Fruit fly (Drosophila melanogaster) whole organism, wandering third instar larva: ENCODE measurements around the gene wapl.

Experiments used
- Abd-B ChIP-seq: fragments of >200 bp; optimal IDR thresholded peaks from 2 replicates; lab custom pipeline; 2017; ENCODE audit warnings: missing biosample characterization, missing genetic modification characterization
- CG32264 ChIP-seq: fragments of 200-800 bp; sonication (Bioruptor generic); optimal IDR thresholded peaks from 2 replicates; lab custom pipeline; 2016; ENCODE audit warnings: missing biosample characterization, missing genetic modification characterization
- CG9705 ChIP-seq: fragments of 200-800 bp; sonication (Bioruptor generic); optimal IDR thresholded peaks from 2 replicates; lab custom pipeline; 2018; ENCODE audit warnings: missing biosample characterization, mild to moderate bottlenecking, missing genetic modification characterization
- CrebA ChIP-seq: fragments of 200-800 bp; sonication (Bioruptor generic); optimal IDR thresholded peaks from 2 replicates; lab custom pipeline; 2016; ENCODE audit warnings: missing biosample characterization, mild to moderate bottlenecking, missing genetic modification characterization, borderline replicate concordance
- Dfd ChIP-seq: fragments of >200 bp; optimal IDR thresholded peaks from 2 replicates; lab custom pipeline; 2017; ENCODE audit warnings: missing biosample characterization, missing genetic modification characterization
- Dif ChIP-seq: fragments of 200-275, 200-300 bp; sonication (Bioruptor generic); optimal IDR thresholded peaks from 2 replicates; lab custom pipeline; 2018; ENCODE audit warnings: missing biosample characterization, missing genetic modification characterization; ENCODE audit not compliant: partially characterized antibody
- GATAd ChIP-seq: sonication (Bioruptor generic); optimal IDR thresholded peaks from 2 replicates; lab custom pipeline; 2016; ENCODE audit warnings: missing biosample characterization, missing genetic modification characterization
- HLH106 ChIP-seq: fragments of 200-800 bp; optimal IDR thresholded peaks from 3 replicates; lab custom pipeline; 2019; ENCODE audit warnings: missing biosample characterization, mild to moderate bottlenecking, missing genetic modification characterization, moderate library complexity
- Hnf4 ChIP-seq: fragments of 200-800 bp; sonication (Bioruptor generic); optimal IDR thresholded peaks from 2 replicates; lab custom pipeline; 2016; ENCODE audit warnings: missing biosample characterization, mild to moderate bottlenecking, missing genetic modification characterization
- Hr78 ChIP-seq: fragments of >200 bp; optimal IDR thresholded peaks from 2 replicates; lab custom pipeline; 2017; ENCODE audit warnings: missing biosample characterization, missing genetic modification characterization
- Hr83 ChIP-seq: fragments of 200-300 bp; sonication (Bioruptor generic); optimal IDR thresholded peaks from 2 replicates; lab custom pipeline; 2016; ENCODE audit warnings: missing biosample characterization, mild to moderate bottlenecking, missing genetic modification characterization, moderate library complexity; ENCODE audit not compliant: poor library complexity, severe bottlenecking
- Jra ChIP-seq: sonication (Bioruptor generic); optimal IDR thresholded peaks from 2 replicates; lab custom pipeline; 2016; ENCODE audit warnings: missing biosample characterization, missing genetic modification characterization
- Mio ChIP-seq: sonication (Bioruptor generic); optimal IDR thresholded peaks from 2 replicates; lab custom pipeline; 2016; ENCODE audit warnings: missing biosample characterization, missing genetic modification characterization
- Myc ChIP-seq: fragments of >200 bp; optimal IDR thresholded peaks from 2 replicates; lab custom pipeline; 2017
- N ChIP-seq: fragments of >200 bp; optimal IDR thresholded peaks from 2 replicates; lab custom pipeline; 2018; ENCODE audit warnings: missing biosample characterization, missing external identifiers, missing genetic modification characterization
- OdsH ChIP-seq: fragments of 200-800 bp; sonication (Bioruptor generic); optimal IDR thresholded peaks from 2 replicates; lab custom pipeline; 2016; ENCODE audit warnings: missing biosample characterization, mild to moderate bottlenecking, missing genetic modification characterization
- Rel ChIP-seq, 2 experiments: fragments of 200-800 bp; sonication (Bioruptor generic) in 1 of 2; optimal IDR thresholded peaks; 2 replicates in 1 of 2; 3 replicates in 1 of 2; lab custom pipeline; 2016 to 2019; ENCODE audit warnings: mild to moderate bottlenecking in 2 of 2, missing biosample characterization in 2 of 2, missing genetic modification characterization in 2 of 2, moderate library complexity in 1 of 2
- Sp1 ChIP-seq: fragments of 200-800 bp; sonication (Bioruptor generic); optimal IDR thresholded peaks from 3 replicates; lab custom pipeline; 2019; ENCODE audit warnings: missing biosample characterization, mild to moderate bottlenecking, missing genetic modification characterization, moderate library complexity
- Vsx2 ChIP-seq: fragments of 200-300, 225-300 bp; sonication (Bioruptor generic); optimal IDR thresholded peaks from 2 replicates; lab custom pipeline; 2018; ENCODE audit warnings: missing biosample characterization, missing genetic modification characterization; ENCODE audit not compliant: partially characterized antibody
- br ChIP-seq: fragments of 200-800 bp; sonication (Bioruptor generic); optimal IDR thresholded peaks from 2 replicates; lab custom pipeline; 2016; ENCODE audit warnings: missing biosample characterization, missing genetic modification characterization
- brk ChIP-seq: fragments of 200-800 bp; sonication (Bioruptor generic); optimal IDR thresholded peaks from 2 replicates; lab custom pipeline; 2016; ENCODE audit warnings: missing biosample characterization, mild to moderate bottlenecking, missing genetic modification characterization
- dl ChIP-seq, 2 experiments: fragments of 175-275, 200-275 bp in 1 of 2; fragments of 200-275 bp in 1 of 2; sonication (Bioruptor generic); optimal IDR thresholded peaks; lab custom pipeline; 2018; ENCODE audit warnings: mild to moderate bottlenecking in 2 of 2, missing biosample characterization in 2 of 2, missing genetic modification characterization in 2 of 2, moderate library complexity in 2 of 2; ENCODE audit not compliant: partially characterized antibody in 2 of 2, insufficient read depth in 1 of 2
- dmrt93B ChIP-seq: fragments of 200-800 bp; sonication (Bioruptor generic); optimal IDR thresholded peaks from 2 replicates; lab custom pipeline; 2018; ENCODE audit warnings: missing biosample characterization, mild to moderate bottlenecking, missing genetic modification characterization
- dsf ChIP-seq: sonication (Bioruptor generic); optimal IDR thresholded peaks from 2 replicates; lab custom pipeline; 2016; ENCODE audit warnings: missing biosample characterization, missing genetic modification characterization, borderline replicate concordance
- ey ChIP-seq: fragments of 200-800 bp; sonication (Bioruptor generic); optimal IDR thresholded peaks from 2 replicates; lab custom pipeline; 2016; ENCODE audit warnings: missing biosample characterization, missing genetic modification characterization
- foxo ChIP-seq, 2 experiments: fragments of 200-800 bp; sonication (Bioruptor generic); optimal IDR thresholded peaks; 2 replicates in 1 of 2; 3 replicates in 1 of 2; lab custom pipeline; 2016 to 2017; ENCODE audit warnings: missing biosample characterization in 2 of 2, missing genetic modification characterization in 2 of 2
- fru ChIP-seq: fragments of 200-800 bp; sonication (Bioruptor generic); optimal IDR thresholded peaks from 3 replicates; lab custom pipeline; 2016; ENCODE audit warnings: missing biosample characterization, mild to moderate bottlenecking, missing genetic modification characterization
- h ChIP-seq: fragments of 200-800 bp; sonication (Bioruptor generic); optimal IDR thresholded peaks from 3 replicates; lab custom pipeline; 2016; ENCODE audit warnings: missing biosample characterization, mild to moderate bottlenecking, missing genetic modification characterization
- jim ChIP-seq: fragments of 175-275, 200-325 bp; sonication (Bioruptor generic); optimal IDR thresholded peaks from 2 replicates; lab custom pipeline; 2016; ENCODE audit warnings: missing biosample characterization, mild to moderate bottlenecking, missing genetic modification characterization
- lola ChIP-seq: fragments of >200 bp; optimal IDR thresholded peaks from 2 replicates; lab custom pipeline; 2017; ENCODE audit warnings: missing biosample characterization, missing genetic modification characterization
- pan ChIP-seq: fragments of >200 bp; optimal IDR thresholded peaks from 2 replicates; lab custom pipeline; 2017
- psq ChIP-seq: fragments of 200-800 bp; sonication (Bioruptor generic); optimal IDR thresholded peaks from 3 replicates; lab custom pipeline; 2017; ENCODE audit warnings: missing biosample characterization, mild to moderate bottlenecking, missing genetic modification characterization, moderate library complexity
- rgr ChIP-seq: fragments of 200-800 bp; sonication (Bioruptor generic); optimal IDR thresholded peaks from 3 replicates; lab custom pipeline; 2016; ENCODE audit warnings: missing biosample characterization, mild to moderate bottlenecking, missing genetic modification characterization
- sage ChIP-seq: fragments of 200-800 bp; sonication (Bioruptor generic); optimal IDR thresholded peaks from 2 replicates; lab custom pipeline; 2016; ENCODE audit warnings: missing biosample characterization, mild to moderate bottlenecking, missing genetic modification characterization
- sv ChIP-seq: fragments of 200-800 bp; sonication (Bioruptor generic); optimal IDR thresholded peaks from 3 replicates; lab custom pipeline; 2016; ENCODE audit warnings: missing biosample characterization, missing genetic modification characterization
- tai ChIP-seq: sonication (Bioruptor generic); optimal IDR thresholded peaks from 2 replicates; lab custom pipeline; 2016; ENCODE audit warnings: missing biosample characterization, missing genetic modification characterization
- usp ChIP-seq: fragments of >200 bp; optimal IDR thresholded peaks from 2 replicates; lab custom pipeline; 2017; ENCODE audit warnings: missing biosample characterization, missing genetic modification characterization
- woc ChIP-seq: sonication (Bioruptor generic); optimal IDR thresholded peaks from 2 replicates; lab custom pipeline; 2016; ENCODE audit warnings: missing biosample characterization, mild to moderate bottlenecking, missing genetic modification characterization

Gene wapl

dm6 chrX:2142935-2143312, 15.9 kb downstream of the wapl start:
- TF ChIP-seq br, result no peak
- TF ChIP-seq N (GFP tag; lab: Kevin White, UChicago), result no peak
- TF ChIP-seq Myc (lab: Kevin White, UChicago), result no peak
- no peak for TF ChIP-seq Abd-B (GFP tag; lab: Kevin White, UChicago)
- no peak for TF ChIP-seq fru (GFP tag; lab: Kevin White, UChicago)
- no peak for TF ChIP-seq h (GFP tag; lab: Kevin White, UChicago)
- TF ChIP-seq Dfd (GFP tag; lab: Kevin White, UChicago), result no peak
- no peak for TF ChIP-seq pan (lab: Kevin White, UChicago)
- no peak for TF ChIP-seq sage (GFP tag; lab: Kevin White, UChicago)
- no peak for TF ChIP-seq dmrt93B (GFP tag; lab: Kevin White, UChicago)
- TF ChIP-seq Hr83 (GFP tag; lab: Kevin White, UChicago), result no peak
- no peak for TF ChIP-seq ey (GFP tag; lab: Kevin White, UChicago)
- no peak for TF ChIP-seq CG32264 (GFP tag; lab: Kevin White, UChicago)
- no peak for TF ChIP-seq foxo (GFP tag; optimal IDR thresholded peaks at IDR 0.05; lab: Kevin White, UChicago)
- no peak for TF ChIP-seq lola (GFP tag; lab: Kevin White, UChicago)
- no peak for TF ChIP-seq dsf (GFP tag; lab: Kevin White, UChicago)
- no peak for TF ChIP-seq Hr78 (GFP tag; lab: Kevin White, UChicago)
- no peak for TF ChIP-seq OdsH (GFP tag; lab: Kevin White, UChicago)
- TF ChIP-seq sv, result no peak
- TF ChIP-seq, all 38 proteins: peak for 0

- TF ChIP-seq fru (GFP tag; lab: Kevin White, UChicago) (no peak), Rel (GFP tag; optimal IDR thresholded peaks at IDR 0.05; lab: Kevin White, UChicago) (no peak), Rel (tag; optimal IDR thresholded peaks at IDR 0.05; lab: Kevin White, UChicago) (peak; percentile 96)
Observed at dm6 chrX:2142275-2142934, 16.4 kb downstream of the wapl start.

dm6 chrX:2141854-2142216, 16.9 kb downstream of the wapl start:
- TF ChIP-seq Jra (GFP tag; lab: Kevin White, UChicago) (peak; percentile 69), sage (GFP tag; lab: Kevin White, UChicago) (peak; percentile 64), woc (peak; percentile 31), GATAd (GFP tag; lab: Kevin White, UChicago) (peak; percentile 5), Dif (no peak), pan (lab: Kevin White, UChicago) (no peak), ey (GFP tag; lab: Kevin White, UChicago) (no peak), HLH106 (tag; lab: Kevin White, UChicago) (peak; percentile 63), foxo (GFP tag; optimal IDR thresholded peaks at IDR 0.05; lab: Kevin White, UChicago) (peak in 1 of 2 experiments; percentile 53), brk (GFP tag; lab: Kevin White, UChicago) (no peak), CG32264 (GFP tag; lab: Kevin White, UChicago) (peak; percentile 33), Rel (GFP tag; optimal IDR thresholded peaks at IDR 0.05; lab: Kevin White, UChicago) (no peak), Rel (tag; optimal IDR thresholded peaks at IDR 0.05; lab: Kevin White, UChicago) (peak; percentile 35), CrebA (GFP tag; lab: Kevin White, UChicago) (no peak), Hr83 (GFP tag; lab: Kevin White, UChicago) (peak; percentile 90), psq (GFP tag; lab: Kevin White, UChicago) (peak; percentile 31), Hr78 (GFP tag; lab: Kevin White, UChicago) (no peak), dsf (GFP tag; lab: Kevin White, UChicago) (peak; percentile 28), fru (GFP tag; lab: Kevin White, UChicago) (peak; percentile 44), CG9705 (peak; percentile 3), Vsx2 (GFP tag; lab: Kevin White, UChicago) (no peak), Hnf4 (peak; percentile 61), jim (peak; percentile 23), usp (GFP tag; lab: Kevin White, UChicago) (no peak), Myc (lab: Kevin White, UChicago) (no peak), OdsH (GFP tag; lab: Kevin White, UChicago) (no peak), Abd-B (GFP tag; lab: Kevin White, UChicago) (no peak), tai (GFP tag; lab: Kevin White, UChicago) (no peak), rgr (GFP tag; lab: Kevin White, UChicago) (peak; percentile 68), Mio (GFP tag; lab: Kevin White, UChicago) (no peak), Sp1 (GFP tag; lab: Kevin White, UChicago) (peak; percentile 46), Dfd (GFP tag; lab: Kevin White, UChicago) (no peak), h (GFP tag; lab: Kevin White, UChicago) (peak; percentile 74), N (GFP tag; lab: Kevin White, UChicago) (no peak), sv (peak; percentile 44), lola (GFP tag; lab: Kevin White, UChicago) (no peak), dl (GFP tag; optimal IDR thresholded peaks at IDR 0.05; lab: Kevin White, UChicago; ENCODE audit: insufficient read depth in 1 of 2, partially characterized antibody in 2 of 2) (no peak), dmrt93B (GFP tag; lab: Kevin White, UChicago) (peak; percentile 7), br (peak; percentile 64)
